Fruit fly (Drosophila melanogaster): Measurements from ENCODE around the gene CG7889.

dm6 chrX:19229855-19230433 lies 13.5 kb upstream of the CG7889 start:
- TF ChIP-seq psq (GFP tag; optimal IDR thresholded peaks at IDR 0.05) (peak; percentile 25), Hnf4 (GFP tag; optimal IDR thresholded peaks at IDR 0.05) (no peak), dsf (GFP tag; optimal IDR thresholded peaks at IDR 0.05; ENCODE audit: borderline replicate concordance) (no peak), CG32264 (GFP tag; optimal IDR thresholded peaks at IDR 0.05) (no peak), h (GFP tag; optimal IDR thresholded peaks at IDR 0.05) (peak; percentile 54), Dif (GFP tag; optimal IDR thresholded peaks at IDR 0.05; ENCODE audit: partially characterized antibody) (no peak), dmrt93B (GFP tag; optimal IDR thresholded peaks at IDR 0.05) (peak; percentile 40), Vsx2 (GFP tag; optimal IDR thresholded peaks at IDR 0.05; ENCODE audit: partially characterized antibody) (peak; percentile 42), fru (GFP tag; optimal IDR thresholded peaks at IDR 0.05) (peak; percentile 66), Rel (GFP tag; optimal IDR thresholded peaks at IDR 0.05) (no peak), Rel (tag; optimal IDR thresholded peaks at IDR 0.05) (no peak), HLH106 (tag; optimal IDR thresholded peaks at IDR 0.05) (peak; percentile 61), pan (optimal IDR thresholded peaks at IDR 0.05) (no peak)
